Fruit fly (Drosophila melanogaster) whole organism, wandering third instar larva: ENCODE data around the gene CG16789.

Experiments
- CG32264 ChIP-seq: fragments of 200-800 bp; sonication (Bioruptor generic); optimal IDR thresholded peaks from 2 replicates; lab custom pipeline; 2016; ENCODE audit warnings: missing biosample characterization, missing genetic modification characterization
- CrebA ChIP-seq: fragments of 200-800 bp; sonication (Bioruptor generic); optimal IDR thresholded peaks from 2 replicates; lab custom pipeline; 2016; ENCODE audit warnings: missing biosample characterization, mild to moderate bottlenecking, missing genetic modification characterization, borderline replicate concordance
- Dfd ChIP-seq: fragments of >200 bp; optimal IDR thresholded peaks from 2 replicates; lab custom pipeline; 2017; ENCODE audit warnings: missing biosample characterization, missing genetic modification characterization
- Hnf4 ChIP-seq: fragments of 200-800 bp; sonication (Bioruptor generic); optimal IDR thresholded peaks from 2 replicates; lab custom pipeline; 2016; ENCODE audit warnings: missing biosample characterization, mild to moderate bottlenecking, missing genetic modification characterization
- Jra ChIP-seq: sonication (Bioruptor generic); optimal IDR thresholded peaks from 2 replicates; lab custom pipeline; 2016; ENCODE audit warnings: missing biosample characterization, missing genetic modification characterization
- Myc ChIP-seq: fragments of >200 bp; optimal IDR thresholded peaks from 2 replicates; lab custom pipeline; 2017
- OdsH ChIP-seq: fragments of 200-800 bp; sonication (Bioruptor generic); optimal IDR thresholded peaks from 2 replicates; lab custom pipeline; 2016; ENCODE audit warnings: missing biosample characterization, mild to moderate bottlenecking, missing genetic modification characterization
- Rel ChIP-seq, 2 experiments: fragments of 200-800 bp; sonication (Bioruptor generic) in 1 of 2; optimal IDR thresholded peaks; 2 replicates in 1 of 2; 3 replicates in 1 of 2; lab custom pipeline; 2016 to 2019; ENCODE audit warnings: mild to moderate bottlenecking in 2 of 2, missing biosample characterization in 2 of 2, missing genetic modification characterization in 2 of 2, moderate library complexity in 1 of 2
- Vsx2 ChIP-seq: fragments of 200-300, 225-300 bp; sonication (Bioruptor generic); optimal IDR thresholded peaks from 2 replicates; lab custom pipeline; 2018; ENCODE audit warnings: missing biosample characterization, missing genetic modification characterization; ENCODE audit not compliant: partially characterized antibody
- foxo ChIP-seq, 2 experiments: fragments of 200-800 bp; sonication (Bioruptor generic); optimal IDR thresholded peaks; 2 replicates in 1 of 2; 3 replicates in 1 of 2; lab custom pipeline; 2016 to 2017; ENCODE audit warnings: missing biosample characterization in 2 of 2, missing genetic modification characterization in 2 of 2
- h ChIP-seq: fragments of 200-800 bp; sonication (Bioruptor generic); optimal IDR thresholded peaks from 3 replicates; lab custom pipeline; 2016; ENCODE audit warnings: missing biosample characterization, mild to moderate bottlenecking, missing genetic modification characterization
- psq ChIP-seq: fragments of 200-800 bp; sonication (Bioruptor generic); optimal IDR thresholded peaks from 3 replicates; lab custom pipeline; 2017; ENCODE audit warnings: missing biosample characterization, mild to moderate bottlenecking, missing genetic modification characterization, moderate library complexity
- usp ChIP-seq: fragments of >200 bp; optimal IDR thresholded peaks from 2 replicates; lab custom pipeline; 2017; ENCODE audit warnings: missing biosample characterization, missing genetic modification characterization

dm6 chr3R:9533181-9534124, 32.5 kb upstream of the CG16789 start:
- TF ChIP-seq usp (GFP tag; lab: Kevin White, UChicago) (peak; percentile 18), Jra (peak; percentile 96), Dfd (no peak), h (GFP tag; lab: Kevin White, UChicago) (peak; percentile 95), Hnf4 (GFP tag; lab: Kevin White, UChicago) (peak; percentile 85), psq (GFP tag; lab: Kevin White, UChicago) (peak; percentile 95), foxo (GFP tag; optimal IDR thresholded peaks at IDR 0.05; lab: Kevin White, UChicago) (peak; percentile 76 to 98), Vsx2 (GFP tag; lab: Kevin White, UChicago) (peak; percentile 87), Rel (GFP tag; optimal IDR thresholded peaks at IDR 0.05; lab: Kevin White, UChicago) (peak; percentile 69), Rel (tag; optimal IDR thresholded peaks at IDR 0.05; lab: Kevin White, UChicago) (peak; percentile 74), Myc (lab: Kevin White, UChicago) (no peak), CrebA (GFP tag; lab: Kevin White, UChicago) (peak; percentile 74), CG32264 (GFP tag; lab: Kevin White, UChicago) (peak; percentile 82), OdsH (peak; percentile 97)
